Worm (Caenorhabditis elegans): ENCODE data around the gene srx-85.

The srx-85 gene

DNA sequence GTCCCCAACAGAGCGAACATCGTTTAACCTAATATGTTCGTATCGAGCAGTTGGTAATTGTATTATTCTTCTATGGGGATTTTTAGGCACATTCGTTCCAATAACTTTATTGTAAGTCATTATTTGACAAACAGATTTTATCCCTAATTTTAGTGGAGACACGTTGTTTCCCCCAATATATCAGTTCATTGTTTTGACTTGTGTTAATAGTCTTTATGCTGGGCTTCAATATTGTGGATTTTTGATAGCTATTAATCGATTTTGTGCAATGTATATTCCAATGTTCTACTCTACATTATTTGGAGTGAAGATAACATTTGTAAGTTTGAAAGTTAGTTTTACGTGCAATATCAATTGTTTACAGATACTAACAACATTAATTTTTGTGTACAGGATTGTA is 41.4 kb downstream of the srx-85 start:
- TF ChIP-seq snpc-4 (tag; optimal IDR thresholded peaks at IDR 0.05) (no peak), nhr-12 (tag; optimal IDR thresholded peaks at IDR 0.05) (no peak), unc-39 (tag; optimal IDR thresholded peaks at IDR 0.05) (no peak), bed-3 (GFP tag; optimal IDR thresholded peaks at IDR 0.05) (no peak), ceh-83 (GFP tag; optimal IDR thresholded peaks at IDR 0.05) (no peak), zip-8 (tag; optimal IDR thresholded peaks at IDR 0.05) (no peak), ztf-11 (tag; optimal IDR thresholded peaks at IDR 0.05) (no peak), pha-4 (tag; optimal IDR thresholded peaks at IDR 0.05) (no peak), lin-32 (GFP tag; optimal IDR thresholded peaks at IDR 0.05) (no peak), ceh-39 (tag; optimal IDR thresholded peaks at IDR 0.05) (no peak), mep-1 (tag; optimal IDR thresholded peaks at IDR 0.05) (no peak), M03D4.4 (tag; optimal IDR thresholded peaks at IDR 0.05) (no peak), ces-1 (GFP tag; optimal IDR thresholded peaks at IDR 0.05) (no peak), sptf-1 (tag; optimal IDR thresholded peaks at IDR 0.05) (no peak)

DNA sequence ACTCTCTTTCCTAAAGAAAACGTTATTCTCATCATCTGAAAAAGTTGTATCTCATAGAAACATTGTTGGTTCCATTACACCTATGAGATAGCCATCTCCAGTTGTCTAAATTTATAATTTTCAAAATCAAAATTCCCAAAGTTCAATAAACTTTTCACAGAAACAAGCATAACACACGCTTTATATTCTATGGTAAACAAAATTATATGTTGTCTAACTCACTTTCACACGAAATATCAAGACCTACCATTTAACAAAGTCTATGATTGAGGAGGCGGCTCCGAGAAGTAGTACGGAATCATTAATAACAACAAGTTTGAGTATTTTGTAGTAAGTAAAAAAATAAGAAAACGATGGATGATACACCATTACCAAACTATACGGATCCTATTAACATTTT is 46.3 kb downstream of the srx-85 start, which contains the start of gene srx-84:
srx-84 (plus strand) TSS at position 301 of the 400 bp plus-strand sequence.
- TF ChIP-seq flh-1 (GFP tag; optimal IDR thresholded peaks at IDR 0.05) = no peak
- no peak for TF ChIP-seq mls-2 (tag; optimal IDR thresholded peaks at IDR 0.05)
- no peak for TF ChIP-seq lsy-2 (tag; optimal IDR thresholded peaks at IDR 0.05)
- TF ChIP-seq mep-1 (tag; optimal IDR thresholded peaks at IDR 0.05) = no peak
- TF ChIP-seq lin-32 (GFP tag; optimal IDR thresholded peaks at IDR 0.05) = no peak
- TF ChIP-seq ceh-43 (GFP tag; optimal IDR thresholded peaks at IDR 0.05) = no peak
- TF ChIP-seq ces-1 (GFP tag; optimal IDR thresholded peaks at IDR 0.05) = no peak
- TF ChIP-seq ceh-83 (GFP tag; optimal IDR thresholded peaks at IDR 0.05) = no peak
- TF ChIP-seq unc-120 (tag; optimal IDR thresholded peaks at IDR 0.05; ENCODE audit: poor library complexity, severe bottlenecking) = no peak
- no peak for TF ChIP-seq pha-4 (tag; optimal IDR thresholded peaks at IDR 0.05)
- TF ChIP-seq lin-13 (tag; optimal IDR thresholded peaks at IDR 0.05) = no peak
- TF ChIP-seq unc-39 (tag; optimal IDR thresholded peaks at IDR 0.05) = no peak
- TF ChIP-seq nhr-237 (tag; optimal IDR thresholded peaks at IDR 0.05) = no peak
- TF ChIP-seq elt-3 (tag; optimal IDR thresholded peaks at IDR 0.05) = no peak
- TF ChIP-seq nhr-2 (tag; optimal IDR thresholded peaks at IDR 0.05) = no peak
- TF ChIP-seq M03D4.4 (tag; optimal IDR thresholded peaks at IDR 0.05) = no peak
- no peak for TF ChIP-seq mab-5 (tag; optimal IDR thresholded peaks at IDR 0.05)
- no peak for TF ChIP-seq unc-62 (GFP tag; optimal IDR thresholded peaks at IDR 0.05)
- no peak for TF ChIP-seq sem-2 (GFP tag; optimal IDR thresholded peaks at IDR 0.05)

DNA sequence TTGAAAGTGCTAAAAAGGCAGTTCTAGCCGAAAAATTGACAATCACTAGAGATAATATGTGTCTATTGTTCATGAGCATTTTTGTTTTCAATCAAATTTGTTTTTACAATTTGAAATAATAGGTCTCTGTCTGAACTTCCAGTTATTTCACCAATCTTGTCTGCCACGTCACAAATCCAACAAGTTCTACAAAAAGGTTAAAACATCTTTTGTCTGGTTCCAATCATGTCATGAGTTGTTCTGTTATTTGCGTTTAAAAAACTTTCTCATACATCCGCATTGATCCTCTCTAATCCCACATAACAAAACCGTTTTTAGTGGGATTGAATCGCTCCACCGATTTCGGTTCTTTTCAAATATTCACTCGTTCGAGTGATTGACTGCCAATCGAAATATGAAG is 48.3 kb downstream of the srx-85 start, which contains the start of gene F35B12.9:
F35B12.9 (plus strand) TSS at position 372 of the 400 bp plus-strand sequence.
- TF ChIP-seq lin-32 (GFP tag; optimal IDR thresholded peaks at IDR 0.05) (no peak), elt-1 (tag; optimal IDR thresholded peaks at IDR 0.05; ENCODE audit: borderline replicate concordance, insufficient read depth) (no peak), lin-13 (tag; optimal IDR thresholded peaks at IDR 0.05) (no peak), mep-1 (tag; optimal IDR thresholded peaks at IDR 0.05) (no peak), unc-120 (tag; optimal IDR thresholded peaks at IDR 0.05; ENCODE audit: poor library complexity, severe bottlenecking) (no peak), unc-39 (tag; optimal IDR thresholded peaks at IDR 0.05) (no peak), ceh-43 (GFP tag; optimal IDR thresholded peaks at IDR 0.05) (no peak), unc-62 (GFP tag; optimal IDR thresholded peaks at IDR 0.05) (no peak), lsy-2 (tag; optimal IDR thresholded peaks at IDR 0.05) (no peak), zip-8 (tag; optimal IDR thresholded peaks at IDR 0.05) (no peak), mls-2 (tag; optimal IDR thresholded peaks at IDR 0.05) (no peak), drap-1 (GFP tag; optimal IDR thresholded peaks at IDR 0.05) (no peak), ceh-83 (GFP tag; optimal IDR thresholded peaks at IDR 0.05) (no peak)
